Worm (Caenorhabditis elegans): ENCODE measurements around the gene C25H3.3.
A peak's percentile ranks its signal among the peaks of the same experiment; 100 is the strongest.

Gene C25H3.3

ce11 chrII:5714807-5715206, 20.8 kb downstream of the C25H3.3 start, which contains the start of the genes tiar-1 and lelo-4:
tiar-1 (minus strand) TSS chrII:5714823.
lelo-4 (plus strand) TSS chrII:5714924.
- peak; percentile 76 for TF ChIP-seq nhr-25 (tag; optimal IDR thresholded peaks at IDR 0.05)
- peak; percentile 86 for TF ChIP-seq lin-15B (tag; optimal IDR thresholded peaks at IDR 0.05)
- TF ChIP-seq snpc-4 (tag; optimal IDR thresholded peaks at IDR 0.05): peak; percentile 84
- no peak for TF ChIP-seq egl-5 (tag; optimal IDR thresholded peaks at IDR 0.05)
- peak; percentile 76 for TF ChIP-seq elt-2 (tag; optimal IDR thresholded peaks at IDR 0.05)
- TF ChIP-seq nhr-23 (tag; optimal IDR thresholded peaks at IDR 0.05): peak; percentile 66
- TF ChIP-seq nhr-11 (tag; optimal IDR thresholded peaks at IDR 0.05): no peak
- TF ChIP-seq ama-1 (optimal IDR thresholded peaks at IDR 0.05): peak; percentile 61
- TF ChIP-seq nfya-1 (tag; optimal IDR thresholded peaks at IDR 0.05; ENCODE audit: insufficient read depth): peak; percentile 78
- TF ChIP-seq egl-27 (tag; optimal IDR thresholded peaks at IDR 0.05): no peak
- TF ChIP-seq skn-1 (tag; optimal IDR thresholded peaks at IDR 0.05): peak; percentile 12
- peak; percentile 78 for TF ChIP-seq pha-4 (tag; optimal IDR thresholded peaks at IDR 0.05)
- no peak for TF ChIP-seq mml-1 (tag; optimal IDR thresholded peaks at IDR 0.05)
- peak; percentile 47 for TF ChIP-seq hmg-11 (tag; optimal IDR thresholded peaks at IDR 0.05)
- TF ChIP-seq nhr-67 (tag; optimal IDR thresholded peaks at IDR 0.05): no peak
- TF ChIP-seq tbx-2 (tag; optimal IDR thresholded peaks at IDR 0.05): no peak
- no peak for TF ChIP-seq elt-3 (tag; optimal IDR thresholded peaks at IDR 0.05)
- peak; percentile 48 for TF ChIP-seq lin-39 (tag; optimal IDR thresholded peaks at IDR 0.05)
- TF ChIP-seq ztf-11 (tag; optimal IDR thresholded peaks at IDR 0.05): no peak
- no peak for TF ChIP-seq nhr-12 (tag; optimal IDR thresholded peaks at IDR 0.05)
- peak; percentile 26 for TF ChIP-seq nhr-43 (tag; optimal IDR thresholded peaks at IDR 0.05; ENCODE audit: poor library complexity, severe bottlenecking)
- peak; percentile 61 for TF ChIP-seq ZK546.5 (tag; optimal IDR thresholded peaks at IDR 0.05)

- TF ChIP-seq nhr-25 (tag; optimal IDR thresholded peaks at IDR 0.05) (no peak), nhr-43 (tag; optimal IDR thresholded peaks at IDR 0.05; ENCODE audit: poor library complexity, severe bottlenecking) (no peak), hmg-11 (tag; optimal IDR thresholded peaks at IDR 0.05) (no peak), nhr-23 (tag; optimal IDR thresholded peaks at IDR 0.05) (no peak), fkh-2 (tag; optimal IDR thresholded peaks at IDR 0.05) (no peak), lin-15B (tag; optimal IDR thresholded peaks at IDR 0.05) (no peak), elt-2 (tag; optimal IDR thresholded peaks at IDR 0.05) (no peak), pha-4 (tag; optimal IDR thresholded peaks at IDR 0.05) (no peak), unc-39 (tag; optimal IDR thresholded peaks at IDR 0.05) (no peak), ceh-16 (tag; optimal IDR thresholded peaks at IDR 0.05) (no peak), nhr-11 (tag; optimal IDR thresholded peaks at IDR 0.05) (no peak), ceh-82 (tag; optimal IDR thresholded peaks at IDR 0.05) (no peak), fos-1 (tag; optimal IDR thresholded peaks at IDR 0.05) (no peak), ztf-11 (tag; optimal IDR thresholded peaks at IDR 0.05) (no peak)
Measured at ce11 chrII:5715745-5716357, 21.9 kb downstream of the C25H3.3 start, which contains the start of the genes C18A3.10 and C18A3.3. C18A3.10 (minus strand) TSS chrII:5715845. C18A3.3 (plus strand) TSS chrII:5716307.

ce11 chrII:5717831-5718230, 23.8 kb downstream of the C25H3.3 start, which contains the start of gene zipt-3:
zipt-3 (plus strand) TSS chrII:5718131.
- TF ChIP-seq egl-5 (tag; optimal IDR thresholded peaks at IDR 0.05) (no peak), ceh-82 (tag; optimal IDR thresholded peaks at IDR 0.05) (no peak), nhr-23 (tag; optimal IDR thresholded peaks at IDR 0.05) (no peak), hmg-11 (tag; optimal IDR thresholded peaks at IDR 0.05) (no peak), skn-1 (tag; optimal IDR thresholded peaks at IDR 0.05) (no peak), ama-1 (optimal IDR thresholded peaks at IDR 0.05) (no peak), nhr-25 (tag; optimal IDR thresholded peaks at IDR 0.05) (no peak), snpc-4 (tag; optimal IDR thresholded peaks at IDR 0.05) (no peak), nhr-76 (tag; optimal IDR thresholded peaks at IDR 0.05) (no peak), daf-12 (tag; optimal IDR thresholded peaks at IDR 0.05) (no peak), nhr-77 (tag; optimal IDR thresholded peaks at IDR 0.05) (no peak), eor-1 (tag; optimal IDR thresholded peaks at IDR 0.05) (no peak), aly-2 (tag; optimal IDR thresholded peaks at IDR 0.05) (no peak), sea-2 (GFP tag; optimal IDR thresholded peaks at IDR 0.05) (no peak), nhr-237 (tag; optimal IDR thresholded peaks at IDR 0.05) (no peak), nhr-43 (tag; optimal IDR thresholded peaks at IDR 0.05; ENCODE audit: poor library complexity, severe bottlenecking) (no peak), fkh-10 (GFP tag; optimal IDR thresholded peaks at IDR 0.05) (no peak), fos-1 (tag; optimal IDR thresholded peaks at IDR 0.05) (no peak)

- TF ChIP-seq ama-1 (optimal IDR thresholded peaks at IDR 0.05) (no peak), aly-2 (tag; optimal IDR thresholded peaks at IDR 0.05) (no peak), lsy-12 (tag; optimal IDR thresholded peaks at IDR 0.05) (no peak), nhr-43 (tag; optimal IDR thresholded peaks at IDR 0.05; ENCODE audit: poor library complexity, severe bottlenecking) (no peak), nhr-67 (tag; optimal IDR thresholded peaks at IDR 0.05) (no peak)
Measured at ce11 chrII:5719848-5720247, 25.9 kb downstream of the C25H3.3 start, which contains the start of gene damt-1. damt-1 (plus strand) TSS chrII:5720148.
